Fruit fly (Drosophila melanogaster): ENCODE measurements around the gene Pp2A-29B.

DNA sequence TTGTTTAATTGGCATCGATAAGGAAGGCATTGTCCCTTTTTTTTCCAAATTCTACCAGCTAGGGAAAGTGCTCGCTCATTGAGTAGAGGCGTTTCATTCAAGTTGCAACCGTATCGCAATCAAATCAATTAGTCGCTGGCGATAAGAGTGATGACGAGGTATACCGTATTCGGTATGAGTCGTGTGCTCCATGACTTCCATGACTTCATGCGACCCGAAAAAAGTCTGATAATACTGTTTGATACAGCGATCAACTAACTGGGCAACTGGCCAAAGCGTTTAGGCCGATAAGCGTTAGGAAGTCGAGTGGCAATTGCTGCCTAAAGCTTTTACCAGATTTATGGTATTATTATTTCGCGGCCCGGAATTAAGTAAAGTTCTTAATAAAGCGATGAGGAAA, 21.3 kb upstream of the Pp2A-29B start:
- no peak for TF ChIP-seq CG8478 (optimal IDR thresholded peaks at IDR 0.05)
- no peak for TF ChIP-seq CTCF (optimal IDR thresholded peaks at IDR 0.05)

All from S2 (cell line).